Worm (Caenorhabditis elegans) whole organism, L4 larva: ENCODE measurements around the gene nex-2.

Experiments
- Y75B8A.6 ChIP-seq: fragments of 200-800 bp; sonication (Bioruptor generic); IDR thresholded peaks from 2 replicates; pipeline ENCODE4 v1.3.6; 2022; ENCODE audit warnings: missing genetic modification reagents, missing genetic modification characterization, missing compliant biosample characterization
- ctbp-1 ChIP-seq: fragments of 200-800 bp; sonication (Bioruptor generic); IDR thresholded peaks from 2 replicates; pipeline ENCODE4 v1.3.6; 2022; ENCODE audit warnings: missing genetic modification reagents, missing genetic modification characterization, missing compliant biosample characterization
- jun-1 ChIP-seq: fragments of 150-350 bp; optimal IDR thresholded peaks from 2 replicates; lab custom pipeline; 2014; ENCODE audit warnings: missing biosample characterization, missing genetic modification reagents, missing genetic modification characterization
- lir-3 ChIP-seq: sonication (generic microtip); optimal IDR thresholded peaks from 2 replicates; lab custom pipeline; 2016; ENCODE audit warnings: mild to moderate bottlenecking, missing genetic modification characterization, missing compliant biosample characterization
- mdl-1 ChIP-seq, 2 experiments: fragments of 150-350 bp in 1 of 2; sonication (generic microtip) in 1 of 2; optimal IDR thresholded peaks; 2 replicates each; lab custom pipeline; 2014 to 2017; ENCODE audit warnings: missing biosample characterization in 2 of 2, missing genetic modification characterization in 2 of 2
- nhr-11 ChIP-seq: fragments of 150-350 bp; optimal IDR thresholded peaks from 2 replicates; lab custom pipeline; 2014; ENCODE audit warnings: missing biosample characterization, missing genetic modification characterization
- nhr-237 ChIP-seq: sonication (generic microtip); optimal IDR thresholded peaks from 2 replicates; lab custom pipeline; 2017; ENCODE audit warnings: missing biosample characterization, missing genetic modification characterization
- nhr-76 ChIP-seq: fragments of 150-350 bp; optimal IDR thresholded peaks from 2 replicates; lab custom pipeline; 2014; ENCODE audit warnings: missing biosample characterization, missing genetic modification characterization
- unc-130 ChIP-seq: sonication (generic microtip); optimal IDR thresholded peaks from 2 replicates; lab custom pipeline; 2016; ENCODE audit warnings: missing genetic modification reagents, missing genetic modification characterization, missing compliant biosample characterization
- unc-39 ChIP-seq: sonication (generic microtip); optimal IDR thresholded peaks from 2 replicates; lab custom pipeline; 2017; ENCODE audit warnings: missing biosample characterization, missing genetic modification characterization
- unc-62 ChIP-seq, 3 experiments: fragments of 150-350 bp in 1 of 3; sonication (generic microtip); optimal IDR thresholded peaks in 2 of 3; peaks in 1 of 3; 1 replicate in 1 of 3; 2 replicates in 2 of 3; lab custom pipeline; 2014 to 2017; ENCODE audit warnings: missing biosample characterization in 3 of 3, missing genetic modification characterization in 3 of 3, missing genetic modification reagents in 3 of 3, missing genotype in 1 of 3
- zip-2 ChIP-seq: fragments of 150-350 bp; optimal IDR thresholded peaks from 2 replicates; lab custom pipeline; 2014; ENCODE audit warnings: missing biosample characterization, missing genetic modification characterization

DNA sequence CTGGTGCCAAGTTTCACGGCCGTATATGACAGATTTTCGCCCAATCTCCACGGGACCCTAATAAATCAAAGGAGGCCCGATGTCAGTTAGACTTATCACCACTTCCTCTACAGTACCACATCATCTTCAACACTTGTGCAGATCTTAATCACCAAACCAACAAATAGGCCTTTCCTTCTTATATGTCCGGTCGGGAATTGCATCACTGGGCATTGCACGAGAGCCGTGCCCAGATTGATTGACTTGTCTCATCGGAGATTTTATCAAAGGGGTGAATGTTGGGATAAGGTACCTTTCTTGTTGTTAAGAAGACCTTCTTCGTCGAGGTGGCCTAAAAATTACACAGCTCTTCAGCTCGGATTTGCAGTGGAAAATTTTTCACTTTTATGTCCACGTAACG, 14.5 kb upstream of the nex-2 start:
- no peak for TF ChIP-seq zip-2
- TF ChIP-seq nhr-11 (tag; lab: Kevin White, UChicago), result no peak
- no peak for TF ChIP-seq mdl-1 (tag; optimal IDR thresholded peaks at IDR 0.05; lab: Kevin White, UChicago)
- TF ChIP-seq nhr-76, result no peak
- TF ChIP-seq unc-62 (GFP tag; optimal IDR thresholded peaks at IDR 0.05 in 1 of 2; lab: Kevin White, UChicago), result no peak
- TF ChIP-seq unc-62 (tag; optimal IDR thresholded peaks at IDR 0.05; lab: Kevin White, UChicago), result no peak
- TF ChIP-seq lir-3 (tag; lab: Kevin White, UChicago), result no peak
- no peak for TF ChIP-seq jun-1 (tag; lab: Kevin White, UChicago)
- TF ChIP-seq Y75B8A.6 (GFP tag; lab: Robert Waterston, UW), result no peak
- TF ChIP-seq unc-39, result no peak
- TF ChIP-seq ctbp-1 (GFP tag; lab: Robert Waterston, UW), result no peak
- no peak for TF ChIP-seq unc-130 (GFP tag; lab: Kevin White, UChicago)
- TF ChIP-seq nhr-237, result no peak
